Worm (Caenorhabditis elegans): ENCODE data around the gene F11D11.21.

ce11 chrV:18734381-18734780 lies 16.0 kb downstream of the F11D11.21 start, which contains the start of gene scl-20:
- TF ChIP-seq ama-1 (optimal IDR thresholded peaks at IDR 0.05) (no peak), tra-4 (tag; optimal IDR thresholded peaks at IDR 0.05) (no peak), sea-1 (GFP tag; conservative IDR thresholded peaks at IDR 0.05) (no peak)
